Worm (Caenorhabditis elegans): Measurements from ENCODE around the gene srt-42.

- TF ChIP-seq dpl-1 (GFP tag; optimal IDR thresholded peaks at IDR 0.05) (peak; percentile 27), F26F4.8 (GFP tag; conservative IDR thresholded peaks at IDR 0.05) (no peak), lin-1 (GFP tag; IDR thresholded peaks at IDR 0.05) (no peak; the same call in 1 of the 2 replicates), nhr-111 (GFP tag; optimal IDR thresholded peaks at IDR 0.05) (no peak), hlh-30 (tag; optimal IDR thresholded peaks at IDR 0.05; ENCODE audit: insufficient read depth) (peak; percentile 40)
These were observed 2.4 kb upstream of the srt-42 start, which contains the start of the genes hsp-16.2 and hsp-16.41 for ce11 chrV:1804645-1805559.
